Worm (Caenorhabditis elegans) whole organism, midembryonic: ENCODE measurements around the gene gakh-1.

Experiments used
- T22C8.4 ChIP-seq: fragments of 200-800 bp; sonication (Bioruptor generic); IDR thresholded peaks from 2 replicates; pipeline ENCODE4 v1.3.6; 2022; ENCODE audit warnings: missing genetic modification characterization, missing compliant biosample characterization
- cog-1 ChIP-seq: sonication (generic microtip); optimal IDR thresholded peaks from 2 replicates; lab custom pipeline; 2016; ENCODE audit warnings: missing genetic modification characterization, missing compliant biosample characterization
- flt-1 ChIP-seq: fragments of 200-800 bp; sonication (Bioruptor generic); IDR thresholded peaks from 2 replicates; pipeline ENCODE4 v1.3.6; 2022; ENCODE audit warnings: missing genetic modification characterization, missing compliant biosample characterization
- klf-2 ChIP-seq: fragments of 200-800 bp; sonication (Bioruptor generic); conservative IDR thresholded peaks from 2 replicates; pipeline ENCODE4 v1.3.6; 2022; ENCODE audit warnings: missing genetic modification reagents, missing genetic modification characterization, missing compliant biosample characterization
- med-1 ChIP-seq: sonication (generic microtip); optimal IDR thresholded peaks from 2 replicates; lab custom pipeline; 2017; ENCODE audit warnings: missing genetic modification characterization, mild to moderate bottlenecking, missing compliant biosample characterization, antibody characterized with exemption, missing genetic modification reagents; ENCODE audit not compliant: insufficient read depth
- ztf-23 ChIP-seq: fragments of 200-800 bp; sonication (Bioruptor generic); IDR thresholded peaks from 2 replicates; pipeline ENCODE4 v1.3.6; 2022; ENCODE audit warnings: missing genetic modification reagents, missing genetic modification characterization, missing compliant biosample characterization
- ztf-29 ChIP-seq: fragments of 200-800 bp; sonication (Bioruptor generic); IDR thresholded peaks from 2 replicates; pipeline ENCODE4 v1.3.6; 2022; ENCODE audit warnings: missing genetic modification reagents, missing genetic modification characterization, missing compliant biosample characterization

- TF ChIP-seq T22C8.4 (no peak), ztf-23 (GFP tag; lab: Robert Waterston, UW) (no peak), klf-2 (no peak), ztf-29 (GFP tag; lab: Robert Waterston, UW) (no peak), med-1 (GFP tag; lab: Kevin White, UChicago) (no peak), flt-1 (GFP tag; lab: Robert Waterston, UW) (no peak), cog-1 (no peak)
These were observed 3.9 kb downstream of the gakh-1 start, which contains the start of gene F46G11.6 for ce11 chrX:5786193-5786592.
